Fruit fly (Drosophila melanogaster) whole organism, embryonic: ENCODE data around the gene CG10984.

Source experiments
- CG1233 ChIP-seq: fragments of 200-800 bp; sonication (Bioruptor generic); optimal IDR thresholded peaks from 4 replicates; lab custom pipeline; 2018; ENCODE audit warnings: missing biosample characterization, mild to moderate bottlenecking, missing genetic modification characterization
- CG17612 ChIP-seq: fragments of 200-800 bp; sonication (Bioruptor generic); IDR thresholded peaks from 2 replicates; pipeline ENCODE4 v1.3.6; 2022; ENCODE audit warnings: missing biosample characterization, missing genetic modification characterization
- D ChIP-seq, 2 experiments: fragments of 200-800 bp in 1 of 2; fragments of >200 bp in 1 of 2; sonication (Bioruptor generic) in 1 of 2; optimal IDR thresholded peaks; 2 replicates in 1 of 2; 3 replicates in 1 of 2; lab custom pipeline; 2017; ENCODE audit warnings: mild to moderate bottlenecking in 1 of 2, missing biosample characterization in 1 of 2, missing genetic modification characterization in 1 of 2, missing genetic modification reagents in 1 of 2
- Elba2 ChIP-seq: fragments of 200-800 bp; sonication (Bioruptor generic); optimal IDR thresholded peaks from 3 replicates; lab custom pipeline; 2016; ENCODE audit warnings: missing biosample characterization, missing genetic modification characterization
- ab ChIP-seq: fragments of 200-800 bp; sonication (Bioruptor generic); optimal IDR thresholded peaks from 2 replicates; lab custom pipeline; 2016; ENCODE audit warnings: missing biosample characterization, missing genetic modification characterization
- cwo ChIP-seq: fragments of 200-800 bp; sonication (Bioruptor generic); optimal IDR thresholded peaks from 3 replicates; lab custom pipeline; 2017; ENCODE audit warnings: missing biosample characterization, missing genetic modification characterization, mild to moderate bottlenecking, moderate library complexity, missing genetic modification reagents
- dimm ChIP-seq: fragments of 200-800 bp; sonication (Bioruptor generic); IDR thresholded peaks from 2 replicates; pipeline ENCODE4 v1.3.6; 2022; ENCODE audit warnings: missing biosample characterization, missing genetic modification characterization
- kay ChIP-seq: fragments of 200-800 bp; sonication (Bioruptor generic); optimal IDR thresholded peaks from 2 replicates; lab custom pipeline; 2016; ENCODE audit warnings: missing biosample characterization, missing genetic modification characterization

- no peak for TF ChIP-seq Elba2 (GFP tag; lab: Kevin White, UChicago)
- TF ChIP-seq CG1233 (GFP tag; lab: Kevin White, UChicago), result no peak
- no peak for TF ChIP-seq D (optimal IDR thresholded peaks at IDR 0.05; lab: Kevin White, UChicago)
- TF ChIP-seq D (GFP tag; optimal IDR thresholded peaks at IDR 0.05; lab: Kevin White, UChicago), result no peak
- no peak for TF ChIP-seq kay
- no peak for TF ChIP-seq cwo
- TF ChIP-seq ab (GFP tag; lab: Kevin White, UChicago), result no peak
- TF ChIP-seq CG17612 (GFP tag; lab: Robert Waterston, UW), result no peak
- no peak for TF ChIP-seq dimm (GFP tag; lab: Robert Waterston, UW)
Measured at dm6 chr3L:12701335-12701734, 48.6 kb upstream of the CG10984 start.
